Fruit fly (Drosophila melanogaster): ENCODE results near the gene Zcchc7.

The Zcchc7 gene

dm6 chr3L:16806823-16807325 is 38.3 kb upstream of the Zcchc7 start (continued):
- TF ChIP-seq CG7987 (GFP tag; optimal IDR thresholded peaks at IDR 0.05) (no peak), corto (GFP tag; optimal IDR thresholded peaks at IDR 0.05) (no peak), CG31224 (GFP tag; IDR thresholded peaks at IDR 0.05) (peak; percentile 56; the same call in 1 of the 2 replicates), CG1024 (GFP tag; IDR thresholded peaks at IDR 0.05) (0 out of 2 replicates have a peak, but pooled peaks have one; percentile 25), caup (GFP tag; optimal IDR thresholded peaks at IDR 0.05; ENCODE audit: severe bottlenecking) (peak; percentile 51), Hand (GFP tag; optimal IDR thresholded peaks at IDR 0.05) (peak; percentile 42), pb (GFP tag; optimal IDR thresholded peaks at IDR 0.05) (no peak), bsh (GFP tag; optimal IDR thresholded peaks at IDR 0.05) (peak; percentile 69 to 83), Atf3 (GFP tag; optimal IDR thresholded peaks at IDR 0.05) (no peak), sc (optimal IDR thresholded peaks at IDR 0.05) (no peak), sc (GFP tag; optimal IDR thresholded peaks at IDR 0.05) (peak; percentile 62), Hr39 (optimal IDR thresholded peaks at IDR 0.05) (no peak), Optix (GFP tag; IDR thresholded peaks at IDR 0.05) (no peak), Gsc (GFP tag; IDR thresholded peaks at IDR 0.05) (no peak), chn (GFP tag; optimal IDR thresholded peaks at IDR 0.05) (peak; percentile 3), Eip74EF (GFP tag; optimal IDR thresholded peaks at IDR 0.05) (peak in 1 of 2 experiments; percentile 17), fd96Cb (tag; optimal IDR thresholded peaks at IDR 0.05) (peak; percentile 72), CG17361 (GFP tag; IDR thresholded peaks at IDR 0.05) (peak; percentile 91), sug (tag; optimal IDR thresholded peaks at IDR 0.05) (peak; percentile 49), CG10321 (GFP tag; IDR thresholded peaks at IDR 0.05) (peak; percentile 9; the same call in 1 of the 2 replicates), chinmo (GFP tag; IDR thresholded peaks at IDR 0.05; ENCODE audit: partially characterized antibody) (no peak), scrt (GFP tag; optimal IDR thresholded peaks at IDR 0.05) (no peak), HmgZ (tag; optimal IDR thresholded peaks at IDR 0.05) (peak; percentile 16), Ets97D (GFP tag; optimal IDR thresholded peaks at IDR 0.05) (no peak), Dfd (GFP tag; optimal IDR thresholded peaks at IDR 0.05) (no peak), Bdp1 (GFP tag; optimal IDR thresholded peaks at IDR 0.05) (no peak), CG14014 (GFP tag; IDR thresholded peaks at IDR 0.05) (peak; percentile 28; the same call in 1 of the 2 replicates), ewg (GFP tag; optimal IDR thresholded peaks at IDR 0.05) (peak; percentile 31), hb (GFP tag; IDR thresholded peaks at IDR 0.05; ENCODE audit: partially characterized antibody) (no peak), CG6765 (GFP tag; optimal IDR thresholded peaks at IDR 0.05) (peak; percentile 39), Abd-B (GFP tag; optimal IDR thresholded peaks at IDR 0.05) (peak; percentile 30), Fer3 (tag; optimal IDR thresholded peaks at IDR 0.05) (peak; percentile 65), kah (GFP tag; optimal IDR thresholded peaks at IDR 0.05) (peak; percentile 7), nom (GFP tag; optimal IDR thresholded peaks at IDR 0.05) (peak; percentile 70), Oli (tag; optimal IDR thresholded peaks at IDR 0.05) (peak; percentile 76), knrl (GFP tag; IDR thresholded peaks at IDR 0.05; ENCODE audit: partially characterized antibody) (no peak), unc-4 (GFP tag; IDR thresholded peaks at IDR 0.05; ENCODE audit: partially characterized antibody) (no peak), CG18011 (GFP tag; optimal IDR thresholded peaks at IDR 0.05) (no peak), CG3847 (GFP tag; IDR thresholded peaks at IDR 0.05) (no peak), CG11456 (GFP tag; IDR thresholded peaks at IDR 0.05) (peak; percentile 67; the same call in 2 of the 3 replicates), mam (GFP tag; optimal IDR thresholded peaks at IDR 0.05) (peak; percentile 34), Hr3 (GFP tag; optimal IDR thresholded peaks at IDR 0.05) (peak; percentile 71), dati (GFP tag; IDR thresholded peaks at IDR 0.05) (0 out of 2 replicates have a peak, but pooled peaks have one; percentile 21), Lim3 (GFP tag; IDR thresholded peaks at IDR 0.05) (no peak), CG3065 (GFP tag; optimal IDR thresholded peaks at IDR 0.05) (no peak), CG13775 (GFP tag; optimal IDR thresholded peaks at IDR 0.05) (peak; percentile 81), CG17359 (tag; optimal IDR thresholded peaks at IDR 0.05) (peak; percentile 61), tap (tag; optimal IDR thresholded peaks at IDR 0.05) (peak; percentile 44), Scr (GFP tag; IDR thresholded peaks at IDR 0.05; ENCODE audit: partially characterized antibody) (no peak), da (GFP tag; optimal IDR thresholded peaks at IDR 0.05) (no peak)

Data from whole organism, embryonic.